Worm (Caenorhabditis elegans) whole organism, young adult: Measurements from ENCODE around the gene F14H8.2.

Source experiments
- B0336.3 ChIP-seq: fragments of 200-800 bp; sonication (Bioruptor generic); IDR thresholded peaks from 2 replicates; pipeline ENCODE4 v1.3.6; 2022; ENCODE audit warnings: missing genetic modification characterization, missing compliant biosample characterization
- dpl-1 ChIP-seq: fragments of 150-350 bp; optimal IDR thresholded peaks from 2 replicates; lab custom pipeline; 2014; ENCODE audit warnings: missing biosample characterization, missing genetic modification reagents, missing genetic modification characterization
- efl-1 ChIP-seq: fragments of 150-350 bp; optimal IDR thresholded peaks from 2 replicates; lab custom pipeline; 2014; ENCODE audit warnings: missing biosample characterization, missing genetic modification reagents, missing genetic modification characterization
- ets-4 ChIP-seq: fragments of 200-800 bp; sonication (Bioruptor generic); optimal IDR thresholded peaks from 2 replicates; lab custom pipeline; 2018; ENCODE audit warnings: mild to moderate bottlenecking, missing genetic modification characterization, missing compliant biosample characterization
- gei-17 ChIP-seq: fragments of 200-800 bp; sonication (Bioruptor generic); optimal IDR thresholded peaks from 2 replicates; lab custom pipeline; 2018; ENCODE audit warnings: mild to moderate bottlenecking, missing genetic modification characterization, missing compliant biosample characterization
- pha-4 ChIP-seq: fragments of 150-350 bp; sonication (generic microtip); optimal IDR thresholded peaks from 2 replicates; lab custom pipeline; 2014; ENCODE audit warnings: missing biosample characterization, missing genetic modification reagents, missing genetic modification characterization
- zfh-2 ChIP-seq: fragments of 200-800 bp; sonication (Bioruptor generic); conservative IDR thresholded peaks from 2 replicates; pipeline ENCODE4 v1.3.6; 2022; ENCODE audit warnings: missing genetic modification reagents, missing genetic modification characterization, missing compliant biosample characterization
- ztf-28 ChIP-seq: fragments of 200-800 bp; sonication (Bioruptor generic); IDR thresholded peaks from 2 replicates; pipeline ENCODE4 v1.3.6; 2022; ENCODE audit warnings: missing genetic modification reagents, missing genetic modification characterization, missing compliant biosample characterization

DNA sequence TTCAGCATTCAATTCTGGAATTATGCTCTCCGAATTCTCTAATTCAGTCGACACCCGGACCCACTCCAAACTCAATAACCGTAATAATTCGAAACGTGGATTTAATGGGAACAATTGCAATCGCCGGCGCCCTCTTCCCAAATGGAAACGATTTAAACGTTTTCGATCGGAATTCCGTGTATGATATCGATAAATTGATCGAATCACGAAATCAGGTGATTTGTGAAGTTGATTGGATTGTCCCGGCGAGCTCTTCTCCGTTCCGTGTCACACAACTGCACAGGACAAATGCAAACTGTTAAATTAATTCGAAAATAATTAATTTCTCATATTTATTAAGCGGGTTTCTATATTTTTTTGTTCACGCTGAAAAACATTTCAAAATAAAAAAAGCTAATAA, 35.7 kb upstream of the F14H8.2 start, which contains the start of gene C25D7.16:
- TF ChIP-seq zfh-2: no peak
- no peak for TF ChIP-seq efl-1 (GFP tag; lab: Kevin White, UChicago)
- TF ChIP-seq ets-4 (GFP tag; lab: Kevin White, UChicago): no peak
- TF ChIP-seq B0336.3: no peak
- TF ChIP-seq gei-17 (GFP tag; lab: Kevin White, UChicago): no peak
- no peak for TF ChIP-seq pha-4 (tag; lab: Kevin White, UChicago)
- no peak for TF ChIP-seq ztf-28 (GFP tag; lab: Robert Waterston, UW)
- TF ChIP-seq dpl-1 (GFP tag; lab: Kevin White, UChicago): no peak
